Worm (Caenorhabditis elegans): ENCODE measurements around the gene F56D5.2.

- no peak for TF ChIP-seq nfya-1 (tag; optimal IDR thresholded peaks at IDR 0.05; ENCODE audit: insufficient read depth)
- TF ChIP-seq unc-62 (GFP tag; optimal IDR thresholded peaks at IDR 0.05) = no peak
- no peak for TF ChIP-seq lin-39 (tag; optimal IDR thresholded peaks at IDR 0.05)
Observed at ce11 chrIV:9396118-9396517, 2.3 kb downstream of the F56D5.2 start, which contains the start of gene col-121.

All from whole organism, L3 larva.